Worm (Caenorhabditis elegans) whole organism, young adult: ENCODE results near the gene ZK643.5.
A peak's percentile ranks its signal among the peaks of the same experiment; 100 is the strongest.

Experiments used
- D2030.7 ChIP-seq: fragments of 200-800 bp; sonication (Bioruptor generic); IDR thresholded peaks from 2 replicates; pipeline ENCODE4 v1.3.6; 2022; ENCODE audit warnings: missing genetic modification reagents, missing genetic modification characterization, missing compliant biosample characterization
- F23B12.7 ChIP-seq: sonication (generic microtip); optimal IDR thresholded peaks from 2 replicates; lab custom pipeline; 2017; ENCODE audit warnings: missing genetic modification characterization, mild to moderate bottlenecking, missing compliant biosample characterization, antibody characterized with exemption, moderate library complexity; ENCODE audit not compliant: insufficient read depth
- F33H1.4 ChIP-seq: fragments of 200-800 bp; sonication (Bioruptor generic); IDR thresholded peaks from 2 replicates; pipeline ENCODE4 v1.3.6; 2022; ENCODE audit warnings: missing genetic modification reagents, missing genetic modification characterization, missing compliant biosample characterization
- K11D2.4 ChIP-seq: fragments of 200-800 bp; sonication (Bioruptor generic); IDR thresholded peaks from 2 replicates; pipeline ENCODE4 v1.3.6; 2022; ENCODE audit warnings: missing genetic modification reagents, missing genetic modification characterization, missing compliant biosample characterization
- K12H6.12 ChIP-seq: fragments of 200-800 bp; sonication (Bioruptor generic); optimal IDR thresholded peaks from 2 replicates; lab custom pipeline; 2018; ENCODE audit warnings: mild to moderate bottlenecking, missing genetic modification characterization, missing compliant biosample characterization
- Y53G8AR.9 ChIP-seq: fragments of 200-800 bp; sonication (Bioruptor generic); conservative IDR thresholded peaks from 2 replicates; pipeline ENCODE4 v1.3.6; 2022; ENCODE audit warnings: missing genetic modification reagents, missing genetic modification characterization, missing compliant biosample characterization
- Y56A3A.18 ChIP-seq: fragments of 200-800 bp; sonication (Bioruptor generic); IDR thresholded peaks from 2 replicates; pipeline ENCODE4 v1.3.6; 2022; ENCODE audit warnings: missing genetic modification reagents, missing genetic modification characterization, missing compliant biosample characterization
- akir-1 ChIP-seq: fragments of 200-800 bp; sonication (Bioruptor generic); optimal IDR thresholded peaks from 2 replicates; lab custom pipeline; 2018; ENCODE audit warnings: mild to moderate bottlenecking, missing genetic modification characterization, moderate library complexity, missing compliant biosample characterization
- attf-5 ChIP-seq: fragments of 200-800 bp; sonication (Bioruptor generic); optimal IDR thresholded peaks from 2 replicates; lab custom pipeline; 2018; ENCODE audit warnings: mild to moderate bottlenecking, missing genetic modification characterization, missing compliant biosample characterization
- bed-1 ChIP-seq: fragments of 200-800 bp; sonication (Bioruptor generic); IDR thresholded peaks from 2 replicates; pipeline ENCODE4 v1.3.6; 2022; ENCODE audit warnings: missing genetic modification reagents, missing genetic modification characterization, missing compliant biosample characterization
- cebp-1 ChIP-seq, 2 experiments: fragments of 200-800 bp in 1 of 2; sonication (Bioruptor generic) in 1 of 2; sonication (generic microtip) in 1 of 2; IDR thresholded peaks in 1 of 2; optimal IDR thresholded peaks in 1 of 2; 2 replicates each; pipeline versions ENCODE4 v1.3.6 to Lab custom; 2017 to 2022; ENCODE audit warnings: missing compliant biosample characterization in 2 of 2, missing genetic modification characterization in 2 of 2, mild to moderate bottlenecking in 1 of 2, missing genetic modification reagents in 1 of 2, moderate library complexity in 1 of 2
- ceh-58 ChIP-seq: fragments of 200-800 bp; sonication (Bioruptor generic); IDR thresholded peaks from 2 replicates; pipeline ENCODE4 v1.3.6; 2022; ENCODE audit warnings: missing genetic modification characterization, missing compliant biosample characterization
- chd-7 ChIP-seq: sonication (generic microtip); optimal IDR thresholded peaks from 2 replicates; lab custom pipeline; 2016; ENCODE audit warnings: mild to moderate bottlenecking, missing genetic modification characterization, moderate library complexity, missing compliant biosample characterization
- die-1 ChIP-seq: sonication (generic microtip); optimal IDR thresholded peaks from 2 replicates; lab custom pipeline; 2016; ENCODE audit warnings: missing genotype, mild to moderate bottlenecking, missing genetic modification characterization, missing compliant biosample characterization
- dox-1 ChIP-seq: fragments of 200-800 bp; sonication (Bioruptor generic); IDR thresholded peaks from 2 replicates; pipeline ENCODE4 v1.3.6; 2022; ENCODE audit warnings: missing genetic modification reagents, missing genetic modification characterization, missing compliant biosample characterization
- dpl-1 ChIP-seq: fragments of 150-350 bp; optimal IDR thresholded peaks from 2 replicates; lab custom pipeline; 2014; ENCODE audit warnings: missing biosample characterization, missing genetic modification reagents, missing genetic modification characterization
- efl-1 ChIP-seq: fragments of 150-350 bp; optimal IDR thresholded peaks from 2 replicates; lab custom pipeline; 2014; ENCODE audit warnings: missing biosample characterization, missing genetic modification reagents, missing genetic modification characterization
- hmg-1.2 ChIP-seq: fragments of 200-800 bp; sonication (Bioruptor generic); IDR thresholded peaks from 2 replicates; pipeline ENCODE4 v1.3.6; 2022; ENCODE audit warnings: missing genetic modification reagents, missing genetic modification characterization, missing compliant biosample characterization
- hsf-1 ChIP-seq: fragments of 200-800 bp; sonication (Bioruptor generic); IDR thresholded peaks from 2 replicates; pipeline ENCODE4 v1.3.6; 2022; ENCODE audit warnings: missing genetic modification reagents, missing genetic modification characterization, missing compliant biosample characterization
- let-526 ChIP-seq: fragments of 200-800 bp; sonication (Bioruptor generic); IDR thresholded peaks from 2 replicates; pipeline ENCODE4 v1.3.6; 2022; ENCODE audit warnings: missing genetic modification reagents, missing genetic modification characterization, missing compliant biosample characterization
- lin-35 ChIP-seq, 3 experiments: fragments of 150-350 bp in 2 of 3; sonication (generic microtip) in 1 of 3; optimal IDR thresholded peaks; 2 replicates each; lab custom pipeline; 2014 to 2018; ENCODE audit warnings: missing biosample characterization in 3 of 3, missing genetic modification characterization in 3 of 3, missing genetic modification reagents in 3 of 3
- lin-40 ChIP-seq: sonication (generic microtip); optimal IDR thresholded peaks from 2 replicates; lab custom pipeline; 2016; ENCODE audit warnings: missing genetic modification characterization, mild to moderate bottlenecking, missing compliant biosample characterization, missing genotype, missing genetic modification reagents
- lin-54 ChIP-seq: fragments of 200-800 bp; sonication (Bioruptor generic); optimal IDR thresholded peaks from 2 replicates; lab custom pipeline; 2018; ENCODE audit warnings: mild to moderate bottlenecking, missing genetic modification characterization, missing compliant biosample characterization
- lsl-1 ChIP-seq: fragments of 200-800 bp; sonication (Bioruptor generic); optimal IDR thresholded peaks from 2 replicates; lab custom pipeline; 2018; ENCODE audit warnings: mild to moderate bottlenecking, missing genetic modification characterization, moderate library complexity, missing compliant biosample characterization
- madf-10 ChIP-seq: sonication (generic microtip); optimal IDR thresholded peaks from 2 replicates; lab custom pipeline; 2016; ENCODE audit warnings: mild to moderate bottlenecking, missing genetic modification characterization, missing compliant biosample characterization
- madf-6 ChIP-seq: fragments of 200-800 bp; sonication (Bioruptor generic); IDR thresholded peaks from 2 replicates; pipeline ENCODE4 v1.3.6; 2022; ENCODE audit warnings: missing genetic modification reagents, missing genetic modification characterization, missing compliant biosample characterization
- nfyb-1 ChIP-seq: fragments of 200-800 bp; sonication (Bioruptor generic); IDR thresholded peaks from 2 replicates; pipeline ENCODE4 v1.3.6; 2022; ENCODE audit warnings: missing genetic modification reagents, missing genetic modification characterization, missing compliant biosample characterization
- nhr-80 ChIP-seq: sonication (generic microtip); optimal IDR thresholded peaks from 2 replicates; lab custom pipeline; 2016; ENCODE audit warnings: missing genetic modification characterization, missing compliant biosample characterization
- pha-4 ChIP-seq: fragments of 150-350 bp; sonication (generic microtip); optimal IDR thresholded peaks from 2 replicates; lab custom pipeline; 2014; ENCODE audit warnings: missing biosample characterization, missing genetic modification reagents, missing genetic modification characterization
- repo-1 ChIP-seq: sonication (generic microtip); optimal IDR thresholded peaks from 2 replicates; lab custom pipeline; 2017; ENCODE audit warnings: mild to moderate bottlenecking, missing genetic modification characterization, missing compliant biosample characterization
- sdz-38 ChIP-seq: sonication (generic microtip); optimal IDR thresholded peaks from 2 replicates; lab custom pipeline; 2016; ENCODE audit warnings: missing genotype, missing genetic modification characterization, missing compliant biosample characterization
- snpc-1.1 ChIP-seq: sonication (generic microtip); optimal IDR thresholded peaks from 2 replicates; lab custom pipeline; 2017; ENCODE audit warnings: missing genetic modification characterization, mild to moderate bottlenecking, missing compliant biosample characterization, antibody characterized with exemption, moderate library complexity, missing genotype, missing genetic modification reagents; ENCODE audit not compliant: insufficient read depth
- snpc-4 ChIP-seq, 5 experiments: fragments of 150-350 bp in 1 of 5; sonication (generic microtip) in 4 of 5; optimal IDR thresholded peaks; 2 replicates each; lab custom pipeline; 2014 to 2018; ENCODE audit warnings: missing genetic modification characterization in 5 of 5, missing biosample characterization in 3 of 5, antibody characterized with exemption in 2 of 5, mild to moderate bottlenecking in 2 of 5, missing compliant biosample characterization in 2 of 5, missing genotype in 2 of 5, moderate library complexity in 2 of 5, missing genetic modification reagents in 1 of 5
- somi-1 ChIP-seq: fragments of 200-800 bp; sonication (Bioruptor generic); optimal IDR thresholded peaks from 2 replicates; lab custom pipeline; 2018; ENCODE audit warnings: mild to moderate bottlenecking, missing genetic modification characterization, missing compliant biosample characterization
- tbp1 ChIP-seq: fragments of 200-800 bp; sonication (Bioruptor generic); optimal IDR thresholded peaks from 2 replicates; lab custom pipeline; 2018; ENCODE audit warnings: mild to moderate bottlenecking, missing genetic modification characterization, missing compliant biosample characterization
- ztf-25 ChIP-seq: fragments of 200-800 bp; sonication (Bioruptor generic); IDR thresholded peaks from 2 replicates; pipeline ENCODE4 v1.3.6; 2022; ENCODE audit warnings: missing genetic modification reagents, missing genetic modification characterization, missing compliant biosample characterization

Gene ZK643.5

ce11 chrIII:8985965-8986364, 30.0 kb upstream of the ZK643.5 start:
- TF ChIP-seq Y53G8AR.9 (GFP tag; lab: Robert Waterston, UW) (no peak), sdz-38 (tag; lab: Kevin White, UChicago) (no peak), ztf-25 (GFP tag; lab: Robert Waterston, UW) (no peak), akir-1 (GFP tag; lab: Kevin White, UChicago) (no peak), nhr-80 (tag; lab: Kevin White, UChicago) (peak; percentile 68), cebp-1 (GFP tag; IDR thresholded peaks at IDR 0.05; lab: Robert Waterston, UW) (no peak), cebp-1 (tag; optimal IDR thresholded peaks at IDR 0.05; lab: Kevin White, UChicago) (peak; percentile 62)

ce11 chrIII:8985461-8985860, 29.5 kb upstream of the ZK643.5 start:
- no peak for TF ChIP-seq let-526 (GFP tag; lab: Robert Waterston, UW)
- peak; percentile 0 for TF ChIP-seq F23B12.7
- TF ChIP-seq hsf-1 (GFP tag; lab: Robert Waterston, UW): peak; percentile 92
- peak; percentile 31 for TF ChIP-seq lsl-1 (GFP tag; lab: Kevin White, UChicago)
- peak; percentile 36; the same call in 1 of the 2 replicates for TF ChIP-seq D2030.7 (GFP tag; lab: Robert Waterston, UW)
- TF ChIP-seq hmg-1.2 (GFP tag; lab: Robert Waterston, UW): no peak
- 0 out of 2 replicates have a peak, but pooled peaks have one; percentile 45 for TF ChIP-seq madf-6
- TF ChIP-seq F33H1.4 (GFP tag; lab: Robert Waterston, UW): peak; percentile 21; the same call in 1 of the 2 replicates
- TF ChIP-seq ceh-58: no peak
- TF ChIP-seq efl-1 (GFP tag; lab: Kevin White, UChicago): peak; percentile 58
- TF ChIP-seq dpl-1 (GFP tag; lab: Kevin White, UChicago): peak; percentile 52
- TF ChIP-seq lin-54: peak; percentile 89

ce11 chrIII:8984960-8985359, 29.0 kb upstream of the ZK643.5 start:
- peak; percentile 10 for TF ChIP-seq chd-7 (tag; lab: Kevin White, UChicago)
- TF ChIP-seq K11D2.4 (GFP tag; lab: Robert Waterston, UW): 0 out of 2 replicates have a peak, but pooled peaks have one; percentile 57
- TF ChIP-seq cebp-1 (GFP tag; IDR thresholded peaks at IDR 0.05; lab: Robert Waterston, UW): peak; percentile 34; the same call in 1 of the 2 replicates
- TF ChIP-seq cebp-1 (tag; optimal IDR thresholded peaks at IDR 0.05; lab: Kevin White, UChicago): peak; percentile 73
- TF ChIP-seq repo-1 (tag; lab: Kevin White, UChicago): no peak
- peak; percentile 0 for TF ChIP-seq attf-5 (GFP tag; lab: Kevin White, UChicago)
- peak; percentile 15 for TF ChIP-seq tbp1
- TF ChIP-seq dox-1 (GFP tag; lab: Robert Waterston, UW): 0 out of 2 replicates have a peak, but pooled peaks have one; percentile 27
- 0 out of 2 replicates have a peak, but pooled peaks have one; percentile 61 for TF ChIP-seq Y56A3A.18 (GFP tag; lab: Robert Waterston, UW)
- TF ChIP-seq efl-1 (GFP tag; lab: Kevin White, UChicago): peak; percentile 28
- TF ChIP-seq K12H6.12 (tag; lab: Kevin White, UChicago): peak; percentile 70
- peak; percentile 13 for TF ChIP-seq lin-40 (tag; lab: Kevin White, UChicago)
- TF ChIP-seq snpc-1.1 (tag; lab: Kevin White, UChicago): no peak
- TF ChIP-seq hmg-1.2 (GFP tag; lab: Robert Waterston, UW): peak; percentile 70
- no peak for TF ChIP-seq snpc-4 (GFP tag; optimal IDR thresholded peaks at IDR 0.05; lab: Kevin White, UChicago)
- TF ChIP-seq snpc-4 (tag; optimal IDR thresholded peaks at IDR 0.05; lab: Kevin White, UChicago): peak in 1 of 4 experiments; percentile 0
- TF ChIP-seq nfyb-1 (GFP tag; lab: Robert Waterston, UW): 0 out of 2 replicates have a peak, but pooled peaks have one; percentile 50
- no peak for TF ChIP-seq die-1 (tag; lab: Kevin White, UChicago)
- no peak for TF ChIP-seq lin-54
- peak; percentile 4 for TF ChIP-seq pha-4
- TF ChIP-seq madf-10 (tag; lab: Kevin White, UChicago): peak; percentile 3
- TF ChIP-seq bed-1 (GFP tag; lab: Robert Waterston, UW): no peak
- TF ChIP-seq somi-1 (GFP tag; lab: Kevin White, UChicago): peak; percentile 62
- peak in 1 of 3 experiments; percentile 68 for TF ChIP-seq lin-35 (GFP tag; optimal IDR thresholded peaks at IDR 0.05; lab: Kevin White, UChicago)
